Fruit fly (Drosophila melanogaster) whole organism, prepupa: ENCODE measurements around the gene CG6503.
A peak's percentile ranks its signal among the peaks of the same experiment; 100 is the strongest.

ENCODE experiments used
- Blimp-1 ChIP-seq: fragments of 200-800 bp; sonication (Bioruptor generic); optimal IDR thresholded peaks from 3 replicates; lab custom pipeline; 2017; ENCODE audit warnings: missing biosample characterization, missing genetic modification characterization, mild to moderate bottlenecking, moderate library complexity, missing genetic modification reagents
- CG10631 ChIP-seq: fragments of 200-800 bp; sonication (Bioruptor generic); optimal IDR thresholded peaks from 2 replicates; lab custom pipeline; 2016; ENCODE audit warnings: missing biosample characterization, missing genetic modification characterization
- CG11294 ChIP-seq: fragments of 200-800 bp; sonication (Bioruptor generic); IDR thresholded peaks from 2 replicates; pipeline ENCODE4 v1.3.6; 2022; ENCODE audit warnings: missing biosample characterization, missing genetic modification characterization
- CG11762 ChIP-seq: fragments of 200-800 bp; sonication (Bioruptor generic); optimal IDR thresholded peaks from 3 replicates; lab custom pipeline; 2016; ENCODE audit warnings: missing biosample characterization, missing genetic modification characterization; ENCODE audit not compliant: insufficient read depth
- CG11902 ChIP-seq: fragments of 200-800 bp; sonication (Bioruptor generic); optimal IDR thresholded peaks from 3 replicates; lab custom pipeline; 2016; ENCODE audit warnings: missing biosample characterization, missing genetic modification characterization
- CG1621 ChIP-seq: fragments of 200-800 bp; sonication (Bioruptor generic); optimal IDR thresholded peaks from 3 replicates; lab custom pipeline; 2018; ENCODE audit warnings: missing biosample characterization, mild to moderate bottlenecking, missing genetic modification characterization
- CG16779 ChIP-seq: fragments of 200-800 bp; sonication (Bioruptor generic); optimal IDR thresholded peaks from 3 replicates; lab custom pipeline; 2017; ENCODE audit warnings: missing biosample characterization, mild to moderate bottlenecking, missing genetic modification characterization
- CG3032 ChIP-seq: fragments of 200-800 bp; optimal IDR thresholded peaks from 2 replicates; lab custom pipeline; 2019; ENCODE audit warnings: missing biosample characterization, mild to moderate bottlenecking, missing genetic modification characterization, moderate library complexity
- CG31627 ChIP-seq: fragments of 200-800 bp; sonication (Bioruptor generic); optimal IDR thresholded peaks from 3 replicates; lab custom pipeline; 2016; ENCODE audit warnings: missing biosample characterization, missing genetic modification characterization
- CG32006 ChIP-seq: fragments of 200-800 bp; sonication (Bioruptor generic); optimal IDR thresholded peaks from 3 replicates; lab custom pipeline; 2017; ENCODE audit warnings: missing biosample characterization, mild to moderate bottlenecking, missing genetic modification characterization
- CG3919 ChIP-seq: fragments of 200-800 bp; sonication (Bioruptor generic); optimal IDR thresholded peaks from 3 replicates; lab custom pipeline; 2016; ENCODE audit warnings: missing biosample characterization, missing genetic modification characterization
- CG6163 ChIP-seq: fragments of 200-800 bp; sonication (Bioruptor generic); IDR thresholded peaks from 3 replicates; pipeline ENCODE4 v1.3.6; 2022; ENCODE audit warnings: missing biosample characterization, missing genetic modification characterization
- CG6276 ChIP-seq: fragments of 200-800 bp; sonication (Bioruptor generic); optimal IDR thresholded peaks from 2 replicates; lab custom pipeline; 2017; ENCODE audit warnings: missing biosample characterization, mild to moderate bottlenecking, missing genetic modification characterization
- CG6808 ChIP-seq: fragments of 200-800 bp; sonication (Bioruptor generic); optimal IDR thresholded peaks from 3 replicates; lab custom pipeline; 2017; ENCODE audit warnings: missing biosample characterization, missing genetic modification characterization, mild to moderate bottlenecking, moderate library complexity, missing genetic modification reagents
- CG6854 ChIP-seq: fragments of 200-800 bp; sonication (Bioruptor generic); optimal IDR thresholded peaks from 2 replicates; lab custom pipeline; 2017; ENCODE audit warnings: missing biosample characterization, mild to moderate bottlenecking, missing genetic modification characterization
- CG8319 ChIP-seq: fragments of 200-800 bp; sonication (Bioruptor generic); optimal IDR thresholded peaks from 3 replicates; lab custom pipeline; 2016; ENCODE audit warnings: missing biosample characterization, missing genetic modification characterization
- CG9139 ChIP-seq: fragments of 200-800 bp; sonication (Bioruptor generic); optimal IDR thresholded peaks from 3 replicates; lab custom pipeline; 2017; ENCODE audit warnings: missing biosample characterization, mild to moderate bottlenecking, missing genetic modification characterization
- Eip75B ChIP-seq: fragments of 200-800 bp; sonication (Bioruptor generic); optimal IDR thresholded peaks from 3 replicates; lab custom pipeline; 2016; ENCODE audit warnings: missing biosample characterization, missing genetic modification characterization
- Eip78C ChIP-seq: fragments of 200-800 bp; sonication (Bioruptor generic); peaks from one replicate; lab custom pipeline; 2016; ENCODE audit warnings: missing biosample characterization, missing genetic modification characterization
- Ets21C ChIP-seq: fragments of 200-800 bp; sonication (Bioruptor generic); optimal IDR thresholded peaks from 3 replicates; lab custom pipeline; 2016; ENCODE audit warnings: missing biosample characterization, missing genetic modification characterization
- Ets96B ChIP-seq: fragments of 200-800 bp; optimal IDR thresholded peaks from 2 replicates; lab custom pipeline; 2019; ENCODE audit warnings: missing biosample characterization, mild to moderate bottlenecking, missing genetic modification characterization, moderate library complexity
- Gug ChIP-seq: fragments of 200-800 bp; sonication (Bioruptor generic); IDR thresholded peaks from 2 replicates; pipeline ENCODE4 v1.3.6; 2022; ENCODE audit warnings: missing biosample characterization, missing genetic modification characterization
- Hr38 ChIP-seq: sonication (Bioruptor generic); optimal IDR thresholded peaks from 2 replicates; lab custom pipeline; 2016; ENCODE audit warnings: missing biosample characterization, missing genetic modification characterization
- Hr4 ChIP-seq: fragments of 200-800 bp; sonication (Bioruptor generic); optimal IDR thresholded peaks from 3 replicates; lab custom pipeline; 2016; ENCODE audit warnings: missing biosample characterization, missing genetic modification characterization
- Lpt ChIP-seq: fragments of 200-800 bp; sonication (Bioruptor generic); optimal IDR thresholded peaks from 3 replicates; lab custom pipeline; 2016; ENCODE audit warnings: missing biosample characterization, missing genetic modification characterization
- Met ChIP-seq: fragments of 200-800 bp; sonication (Bioruptor generic); optimal IDR thresholded peaks from 3 replicates; lab custom pipeline; 2016; ENCODE audit warnings: missing biosample characterization, missing genetic modification characterization
- Smox ChIP-seq: fragments of 200-800 bp; sonication (Bioruptor generic); optimal IDR thresholded peaks from 3 replicates; lab custom pipeline; 2016; ENCODE audit warnings: missing biosample characterization, missing genetic modification characterization
- Sox14 ChIP-seq: fragments of 200-800 bp; sonication (Bioruptor generic); optimal IDR thresholded peaks from 3 replicates; lab custom pipeline; 2016; ENCODE audit warnings: missing biosample characterization, missing genetic modification characterization
- acj6 ChIP-seq: fragments of 200-800 bp; sonication (Bioruptor generic); optimal IDR thresholded peaks from 3 replicates; lab custom pipeline; 2016; ENCODE audit warnings: missing biosample characterization, missing genetic modification characterization
- cyc ChIP-seq: fragments of 200-800 bp; sonication (Bioruptor generic); optimal IDR thresholded peaks from 3 replicates; lab custom pipeline; 2016; ENCODE audit warnings: missing biosample characterization, missing genetic modification characterization
- dsx ChIP-seq: fragments of 200-800 bp; optimal IDR thresholded peaks from 3 replicates; lab custom pipeline; 2019; ENCODE audit warnings: missing biosample characterization, mild to moderate bottlenecking, missing genetic modification characterization, moderate library complexity; ENCODE audit not compliant: poor library complexity, severe bottlenecking
- eg ChIP-seq: fragments of 200-800 bp; sonication (Bioruptor generic); IDR thresholded peaks from 3 replicates; pipeline ENCODE4 v1.3.6; 2022; ENCODE audit warnings: missing biosample characterization, missing genetic modification characterization
- esn ChIP-seq: fragments of 200-800 bp; sonication (Bioruptor generic); optimal IDR thresholded peaks from 2 replicates; lab custom pipeline; 2016; ENCODE audit warnings: missing biosample characterization, mild to moderate bottlenecking, missing genetic modification characterization, moderate library complexity
- fd59A ChIP-seq: fragments of 200-800 bp; sonication (Bioruptor generic); optimal IDR thresholded peaks from 2 replicates; lab custom pipeline; 2017; ENCODE audit warnings: missing biosample characterization, mild to moderate bottlenecking, missing genetic modification characterization, missing genetic modification reagents
- fd85E ChIP-seq: fragments of 200-800 bp; sonication (Bioruptor generic); optimal IDR thresholded peaks from 3 replicates; lab custom pipeline; 2016; ENCODE audit warnings: missing biosample characterization, missing genetic modification characterization
- net ChIP-seq: fragments of 200-800 bp; sonication (Bioruptor generic); optimal IDR thresholded peaks from 3 replicates; lab custom pipeline; 2016; ENCODE audit warnings: missing biosample characterization, missing genetic modification characterization
- pdm3 ChIP-seq: fragments of 200-800 bp; sonication (Bioruptor generic); optimal IDR thresholded peaks from 3 replicates; lab custom pipeline; 2016; ENCODE audit warnings: missing biosample characterization, missing genetic modification characterization
- salr ChIP-seq, 2 experiments: fragments of 200-800 bp; sonication (Bioruptor generic); optimal IDR thresholded peaks; 3 replicates each; lab custom pipeline; 2016 to 2018; ENCODE audit warnings: missing biosample characterization in 2 of 2, missing genetic modification characterization in 2 of 2, mild to moderate bottlenecking in 1 of 2
- spab ChIP-seq: fragments of 200-800 bp; sonication (Bioruptor generic); optimal IDR thresholded peaks from 2 replicates; lab custom pipeline; 2017; ENCODE audit warnings: missing biosample characterization, mild to moderate bottlenecking, missing genetic modification characterization, missing genetic modification reagents
- svp ChIP-seq: fragments of 200-800 bp; sonication (Bioruptor generic); peaks from one replicate; lab custom pipeline; 2016; ENCODE audit warnings: missing biosample characterization, missing genetic modification characterization
- vri ChIP-seq: fragments of 200-800 bp; sonication (Bioruptor generic); optimal IDR thresholded peaks from 3 replicates; lab custom pipeline; 2016; ENCODE audit warnings: missing biosample characterization, mild to moderate bottlenecking, missing genetic modification characterization

CG6503 gene

dm6 chr3R:26428220-26428619 is 3.3 kb upstream of the CG6503 start (continued):
- TF ChIP-seq CG6808 (peak; percentile 19), Hr38 (GFP tag; lab: Kevin White, UChicago) (no peak), fd59A (GFP tag; lab: Kevin White, UChicago) (peak; percentile 19), Met (GFP tag; lab: Kevin White, UChicago) (peak; percentile 29), fd85E (GFP tag; lab: Kevin White, UChicago) (no peak), dsx (no peak), Ets21C (GFP tag; lab: Kevin White, UChicago) (no peak), Lpt (GFP tag; lab: Kevin White, UChicago) (peak; percentile 43), CG11762 (GFP tag; lab: Kevin White, UChicago) (peak; percentile 12), CG16779 (tag; lab: Kevin White, UChicago) (no peak), CG9139 (GFP tag; lab: Kevin White, UChicago) (peak; percentile 22), Ets96B (tag; lab: Kevin White, UChicago) (peak; percentile 50), CG3032 (tag; lab: Kevin White, UChicago) (peak; percentile 16), Eip78C (peak; percentile 82), spab (peak; percentile 20), CG11902 (GFP tag; lab: Kevin White, UChicago) (no peak), Hr4 (peak; percentile 73), cyc (GFP tag; lab: Kevin White, UChicago) (peak; percentile 27)

- no peak for TF ChIP-seq Ets96B (tag; lab: Kevin White, UChicago)
- TF ChIP-seq svp (GFP tag; lab: Kevin White, UChicago): peak; percentile 77
- TF ChIP-seq CG31627 (GFP tag; lab: Kevin White, UChicago): no peak
Observed at dm6 chr3R:26425681-26426080, 776 bp upstream of the CG6503 start, which contains the start of gene CG34291. TSS of gene CG34291 (minus strand) at chr3R:26425781.

dm6 chr3R:26413788-26414187 is 11.1 kb downstream of the CG6503 start, which contains the start of gene Ald2:
TSS of gene Ald2 (plus strand) at chr3R:26414088.
- TF ChIP-seq Eip75B (GFP tag; lab: Kevin White, UChicago) (no peak), svp (GFP tag; lab: Kevin White, UChicago) (peak; percentile 13)
- TF ChIP-seq, all 60 proteins: peak for 1

- TF ChIP-seq eg (GFP tag; lab: Robert Waterston, UW): peak; percentile 84
- peak; percentile 10 for TF ChIP-seq CG32006 (GFP tag; lab: Kevin White, UChicago)
- peak; percentile 50 for TF ChIP-seq Gug (GFP tag; lab: Robert Waterston, UW)
- peak; percentile 24 for TF ChIP-seq CG6276 (GFP tag; lab: Kevin White, UChicago)
- TF ChIP-seq esn: no peak
- no peak for TF ChIP-seq CG6808
- TF ChIP-seq Smox: no peak
- TF ChIP-seq vri (GFP tag; lab: Kevin White, UChicago): no peak
- no peak for TF ChIP-seq Sox14 (GFP tag; lab: Kevin White, UChicago)
- no peak for TF ChIP-seq Ets21C (GFP tag; lab: Kevin White, UChicago)
- no peak for TF ChIP-seq Ets96B (tag; lab: Kevin White, UChicago)
- TF ChIP-seq spab: no peak
- TF ChIP-seq CG10631 (GFP tag; lab: Kevin White, UChicago): no peak
- TF ChIP-seq salr (GFP tag; optimal IDR thresholded peaks at IDR 0.05; lab: Kevin White, UChicago): no peak
- TF ChIP-seq Eip75B (GFP tag; lab: Kevin White, UChicago): no peak
- no peak for TF ChIP-seq dsx
- no peak for TF ChIP-seq CG6854 (GFP tag; lab: Kevin White, UChicago)
- TF ChIP-seq acj6: no peak
- TF ChIP-seq CG6163 (GFP tag; lab: Robert Waterston, UW): peak; percentile 49; the same call in 1 of the 3 replicates
- no peak for TF ChIP-seq pdm3 (GFP tag; lab: Kevin White, UChicago)
- no peak for TF ChIP-seq net (GFP tag; lab: Kevin White, UChicago)
- no peak for TF ChIP-seq fd85E (GFP tag; lab: Kevin White, UChicago)
- no peak for TF ChIP-seq CG16779 (tag; lab: Kevin White, UChicago)
- peak; percentile 63 for TF ChIP-seq Eip78C
- no peak for TF ChIP-seq Blimp-1 (GFP tag; lab: Kevin White, UChicago)
- TF ChIP-seq CG11294 (GFP tag; lab: Robert Waterston, UW): peak; percentile 67
- no peak for TF ChIP-seq CG3032 (tag; lab: Kevin White, UChicago)
- TF ChIP-seq CG1621 (tag; lab: Kevin White, UChicago): no peak
- no peak for TF ChIP-seq CG8319
- no peak for TF ChIP-seq CG11762 (GFP tag; lab: Kevin White, UChicago)
- TF ChIP-seq CG9139 (GFP tag; lab: Kevin White, UChicago): no peak
- no peak for TF ChIP-seq CG3919 (GFP tag; lab: Kevin White, UChicago)
- TF ChIP-seq, all 60 proteins: peak for 7
Observed at dm6 chr3R:26409780-26410179, 15.1 kb downstream of the CG6503 start.
